Fruit fly (Drosophila melanogaster): ENCODE results near the gene CG7341.
A peak's percentile ranks its signal among the peaks of the same experiment; 100 is the strongest.

CG7341 gene

dm6 chr3L:18096726-18097125, 16.0 kb upstream of the CG7341 start:
- no peak for TF ChIP-seq CG7045 (GFP tag; optimal IDR thresholded peaks at IDR 0.05)
- no peak for TF ChIP-seq CG5204 (GFP tag; optimal IDR thresholded peaks at IDR 0.05)
- TF ChIP-seq bab1 (GFP tag; optimal IDR thresholded peaks at IDR 0.05), result no peak
- TF ChIP-seq CG14711 (tag; optimal IDR thresholded peaks at IDR 0.05), result no peak
- TF ChIP-seq toe (GFP tag; optimal IDR thresholded peaks at IDR 0.05), result no peak
- TF ChIP-seq tj (GFP tag; optimal IDR thresholded peaks at IDR 0.05), result no peak
- no peak for TF ChIP-seq CG11617 (GFP tag; optimal IDR thresholded peaks at IDR 0.05)
- no peak for TF ChIP-seq pad (GFP tag; optimal IDR thresholded peaks at IDR 0.05)
- TF ChIP-seq CG7101 (tag; optimal IDR thresholded peaks at IDR 0.05), result no peak
- TF ChIP-seq cnc (optimal IDR thresholded peaks at IDR 0.05), result no peak
- no peak for TF ChIP-seq Crg-1 (GFP tag; optimal IDR thresholded peaks at IDR 0.05)
- no peak for TF ChIP-seq CG12768 (GFP tag; optimal IDR thresholded peaks at IDR 0.05)

DNA sequence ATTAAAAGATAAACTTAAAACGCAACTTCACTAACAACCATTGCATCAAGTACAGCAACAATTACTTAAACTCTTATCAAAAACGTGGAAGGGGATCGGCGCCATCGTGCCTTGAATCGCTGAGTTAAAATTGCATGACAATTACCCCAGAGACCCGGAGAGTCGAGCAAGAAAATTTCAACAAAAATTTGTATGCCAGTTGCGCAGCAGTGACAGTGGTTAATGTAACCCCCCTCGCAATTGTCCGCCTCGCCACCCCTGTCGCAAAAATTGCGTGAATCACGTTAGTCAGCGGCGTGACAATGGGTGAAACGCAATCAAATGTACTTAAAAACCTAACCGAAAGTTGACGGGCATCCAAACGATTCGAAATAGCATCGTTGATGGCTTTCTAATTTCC, 13.0 kb upstream of the CG7341 start:
- TF ChIP-seq toe (GFP tag; optimal IDR thresholded peaks at IDR 0.05), result no peak
- TF ChIP-seq ovo (GFP tag; optimal IDR thresholded peaks at IDR 0.05), result no peak
- no peak for TF ChIP-seq CG11617 (GFP tag; optimal IDR thresholded peaks at IDR 0.05)
- no peak for TF ChIP-seq kay (GFP tag; ENCODE audit: borderline replicate concordance)
- no peak for TF ChIP-seq Mnt (GFP tag; optimal IDR thresholded peaks at IDR 0.05)
- TF ChIP-seq bab1 (GFP tag; optimal IDR thresholded peaks at IDR 0.05), result no peak
- TF ChIP-seq tj (GFP tag; optimal IDR thresholded peaks at IDR 0.05), result no peak
- no peak for TF ChIP-seq pad (GFP tag; optimal IDR thresholded peaks at IDR 0.05)
- TF ChIP-seq CG5204 (GFP tag; optimal IDR thresholded peaks at IDR 0.05), result no peak
- no peak for TF ChIP-seq cic (GFP tag; optimal IDR thresholded peaks at IDR 0.05)
- TF ChIP-seq CG7045 (GFP tag; optimal IDR thresholded peaks at IDR 0.05), result no peak
- TF ChIP-seq CG7101 (tag; optimal IDR thresholded peaks at IDR 0.05), result no peak

dm6 chr3L:18101421-18101996, 11.2 kb upstream of the CG7341 start:
- peak; percentile 1 for TF ChIP-seq bab1 (GFP tag; optimal IDR thresholded peaks at IDR 0.05)
- no peak for TF ChIP-seq CG33017 (tag; optimal IDR thresholded peaks at IDR 0.05)
- no peak for TF ChIP-seq CG7101 (tag; optimal IDR thresholded peaks at IDR 0.05)
- TF ChIP-seq tj (GFP tag; optimal IDR thresholded peaks at IDR 0.05), result peak; percentile 74
- no peak for TF ChIP-seq CG14711 (tag; optimal IDR thresholded peaks at IDR 0.05)

- no peak for TF ChIP-seq CG7045 (GFP tag; optimal IDR thresholded peaks at IDR 0.05)
- TF ChIP-seq Hr96 (GFP tag; optimal IDR thresholded peaks at IDR 0.05), result no peak
- TF ChIP-seq cic (GFP tag; optimal IDR thresholded peaks at IDR 0.05), result no peak
- TF ChIP-seq CG5204 (GFP tag; optimal IDR thresholded peaks at IDR 0.05), result no peak
- TF ChIP-seq CG11617 (GFP tag; optimal IDR thresholded peaks at IDR 0.05), result no peak
- no peak for TF ChIP-seq Clk (GFP tag; optimal IDR thresholded peaks at IDR 0.05)
- TF ChIP-seq cnc (optimal IDR thresholded peaks at IDR 0.05), result no peak
- no peak for TF ChIP-seq tj (GFP tag; optimal IDR thresholded peaks at IDR 0.05)
- TF ChIP-seq CG7101 (tag; optimal IDR thresholded peaks at IDR 0.05), result no peak
- TF ChIP-seq CG33017 (tag; optimal IDR thresholded peaks at IDR 0.05), result no peak
- no peak for TF ChIP-seq CG1620 (GFP tag; optimal IDR thresholded peaks at IDR 0.05)
These were observed 10.6 kb upstream of the CG7341 start for dm6 chr3L:18102161-18102565.

DNA sequence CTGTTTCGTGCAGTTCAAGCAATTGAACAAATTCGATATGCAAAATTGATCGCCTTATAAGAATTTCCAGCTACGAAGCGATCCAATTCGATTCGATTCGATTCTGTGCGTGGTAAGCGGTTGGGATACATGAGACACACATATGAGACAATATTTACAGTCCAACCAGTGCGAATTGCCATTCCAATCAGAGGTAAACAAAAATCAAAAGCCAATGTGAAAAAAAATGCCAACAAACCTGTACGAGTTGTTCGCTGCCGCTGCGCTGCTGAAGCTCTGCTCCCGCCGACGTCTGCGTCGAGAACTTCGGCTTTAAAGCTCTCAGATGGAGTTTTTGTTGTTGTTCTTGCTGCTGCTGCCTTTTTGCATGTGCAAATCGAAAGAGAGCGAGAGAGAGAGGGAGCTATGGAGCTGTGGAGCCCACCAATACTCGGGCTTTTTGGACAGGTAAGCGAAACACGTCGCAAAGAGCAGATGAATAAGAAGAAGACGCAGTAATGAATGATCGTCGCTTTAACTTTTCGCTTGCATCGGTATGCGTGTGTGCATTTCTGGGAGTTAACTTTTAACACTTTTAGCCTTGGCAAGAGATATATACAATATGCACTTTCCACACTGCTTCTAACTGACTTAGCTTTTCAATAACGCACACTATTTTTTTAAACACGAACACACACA, 7.3 kb upstream of the CG7341 start:
- TF ChIP-seq CG5204 (GFP tag; optimal IDR thresholded peaks at IDR 0.05) (no peak), tj (GFP tag; optimal IDR thresholded peaks at IDR 0.05) (peak; percentile 96), cic (GFP tag; optimal IDR thresholded peaks at IDR 0.05) (peak; percentile 39)

dm6 chr3L:18106021-18106944, 6.5 kb upstream of the CG7341 start, which contains the start of the genes CG13698 and mRpS26:
Gene CG13698, minus strand, starts transcription at chr3L:18106149.
Gene mRpS26, plus strand, starts transcription at chr3L:18106579.
- no peak for TF ChIP-seq kay (GFP tag; ENCODE audit: borderline replicate concordance)
- peak; percentile 81 for TF ChIP-seq CG11617 (GFP tag; optimal IDR thresholded peaks at IDR 0.05)
- TF ChIP-seq Mnt (GFP tag; optimal IDR thresholded peaks at IDR 0.05), result peak; percentile 22
- no peak for TF ChIP-seq cnc (optimal IDR thresholded peaks at IDR 0.05)
- no peak for TF ChIP-seq CG5204 (GFP tag; optimal IDR thresholded peaks at IDR 0.05)
- TF ChIP-seq CG1620 (GFP tag; optimal IDR thresholded peaks at IDR 0.05), result peak; percentile 58
- peak; percentile 66 for TF ChIP-seq bab1 (GFP tag; optimal IDR thresholded peaks at IDR 0.05)
- TF ChIP-seq ovo (GFP tag; optimal IDR thresholded peaks at IDR 0.05), result peak; percentile 15
- peak; percentile 59 for TF ChIP-seq pad (GFP tag; optimal IDR thresholded peaks at IDR 0.05)
- no peak for TF ChIP-seq cic (GFP tag; optimal IDR thresholded peaks at IDR 0.05)
- peak; percentile 73 for TF ChIP-seq toe (GFP tag; optimal IDR thresholded peaks at IDR 0.05)
- peak; percentile 79 for TF ChIP-seq CG7101 (tag; optimal IDR thresholded peaks at IDR 0.05)
- peak; percentile 78 for TF ChIP-seq CG14711 (tag; optimal IDR thresholded peaks at IDR 0.05)
- TF ChIP-seq tj (GFP tag; optimal IDR thresholded peaks at IDR 0.05), result peak; percentile 92
- no peak for TF ChIP-seq Hr96 (GFP tag; optimal IDR thresholded peaks at IDR 0.05)
- TF ChIP-seq CG7045 (GFP tag; optimal IDR thresholded peaks at IDR 0.05), result peak; percentile 82
- TF ChIP-seq CG33017 (tag; optimal IDR thresholded peaks at IDR 0.05), result peak; percentile 80
- TF ChIP-seq Clk (GFP tag; optimal IDR thresholded peaks at IDR 0.05), result peak; percentile 34
- peak; percentile 46 for TF ChIP-seq Crg-1 (GFP tag; optimal IDR thresholded peaks at IDR 0.05)
- peak; percentile 89 for TF ChIP-seq CG12768 (GFP tag; optimal IDR thresholded peaks at IDR 0.05)
